Worm (Caenorhabditis elegans) whole organism, late embryonic: ENCODE results near the gene nspg-13.

ENCODE experiments used
- ama-1 ChIP-seq: fragments of 150-350 bp; optimal IDR thresholded peaks from 2 replicates; lab custom pipeline; 2014
- nhr-11 ChIP-seq: fragments of 150-350 bp; optimal IDR thresholded peaks from 2 replicates; lab custom pipeline; 2014; ENCODE audit warnings: missing biosample characterization, missing genetic modification characterization
- zip-5 ChIP-seq: sonication (generic microtip); optimal IDR thresholded peaks from 2 replicates; lab custom pipeline; 2016; ENCODE audit warnings: missing genetic modification characterization, missing compliant biosample characterization

DNA sequence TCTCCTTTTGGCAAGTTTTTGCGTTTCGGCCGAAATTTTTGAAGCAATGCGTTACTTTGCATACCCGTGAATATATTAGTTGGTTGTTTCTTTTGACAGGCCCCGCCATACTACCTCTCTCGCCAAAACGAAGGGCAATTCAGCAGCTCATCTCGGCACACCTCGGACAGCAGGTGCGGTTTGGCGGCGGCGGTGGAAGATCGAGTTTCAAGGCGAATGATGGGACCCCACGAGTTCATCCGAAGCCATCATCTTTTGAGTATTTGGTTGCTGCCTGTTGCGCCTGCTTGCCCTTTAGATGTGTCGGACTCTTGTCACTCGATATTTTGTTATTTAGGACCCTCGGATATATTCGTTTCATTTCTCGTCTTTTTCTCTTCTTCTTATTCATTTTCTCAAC lies 46.7 kb upstream of the nspg-13 start:
- TF ChIP-seq nhr-11 (tag; lab: Kevin White, UChicago) (no peak), ama-1 (lab: Kevin White, UChicago) (no peak), zip-5 (tag; lab: Kevin White, UChicago) (no peak)
